Worm (Caenorhabditis elegans) whole organism, young adult: Measurements from ENCODE around the gene C18D11.3.

Experiments
- F33H1.4 ChIP-seq: fragments of 200-800 bp; sonication (Bioruptor generic); IDR thresholded peaks from 2 replicates; pipeline ENCODE4 v1.3.6; 2022; ENCODE audit warnings: missing genetic modification reagents, missing genetic modification characterization, missing compliant biosample characterization
- K11D2.4 ChIP-seq: fragments of 200-800 bp; sonication (Bioruptor generic); IDR thresholded peaks from 2 replicates; pipeline ENCODE4 v1.3.6; 2022; ENCODE audit warnings: missing genetic modification reagents, missing genetic modification characterization, missing compliant biosample characterization
- K12H6.12 ChIP-seq: fragments of 200-800 bp; sonication (Bioruptor generic); optimal IDR thresholded peaks from 2 replicates; lab custom pipeline; 2018; ENCODE audit warnings: mild to moderate bottlenecking, missing genetic modification characterization, missing compliant biosample characterization
- T26A5.8 ChIP-seq: sonication (generic microtip); optimal IDR thresholded peaks from 2 replicates; lab custom pipeline; 2016; ENCODE audit warnings: missing genetic modification characterization, missing compliant biosample characterization
- akir-1 ChIP-seq: fragments of 200-800 bp; sonication (Bioruptor generic); optimal IDR thresholded peaks from 2 replicates; lab custom pipeline; 2018; ENCODE audit warnings: mild to moderate bottlenecking, missing genetic modification characterization, moderate library complexity, missing compliant biosample characterization
- ama-1 ChIP-seq, 3 experiments: fragments of 150-350 bp in 1 of 3; sonication (generic microtip) in 2 of 3; optimal IDR thresholded peaks; 2 replicates each; lab custom pipeline; 2014 to 2018; ENCODE audit warnings: missing biosample characterization in 2 of 3, missing genetic modification characterization in 2 of 3, missing genetic modification reagents in 2 of 3
- dpl-1 ChIP-seq: fragments of 150-350 bp; optimal IDR thresholded peaks from 2 replicates; lab custom pipeline; 2014; ENCODE audit warnings: missing biosample characterization, missing genetic modification reagents, missing genetic modification characterization
- fkh-3 ChIP-seq: sonication (generic microtip); optimal IDR thresholded peaks from 2 replicates; lab custom pipeline; 2016; ENCODE audit warnings: mild to moderate bottlenecking, missing genetic modification characterization, missing compliant biosample characterization
- lin-35 ChIP-seq, 3 experiments: fragments of 150-350 bp in 2 of 3; sonication (generic microtip) in 1 of 3; optimal IDR thresholded peaks; 2 replicates each; lab custom pipeline; 2014 to 2018; ENCODE audit warnings: missing biosample characterization in 3 of 3, missing genetic modification characterization in 3 of 3, missing genetic modification reagents in 3 of 3
- madf-3 ChIP-seq: fragments of 200-800 bp; sonication (Bioruptor generic); IDR thresholded peaks from 2 replicates; pipeline ENCODE4 v1.3.6; 2022; ENCODE audit warnings: missing genetic modification reagents, missing genetic modification characterization, missing compliant biosample characterization
- madf-8 ChIP-seq: fragments of 200-800 bp; sonication (Bioruptor generic); conservative IDR thresholded peaks from 2 replicates; pipeline ENCODE4 v1.3.6; 2022; ENCODE audit warnings: missing genetic modification reagents, missing genetic modification characterization, missing compliant biosample characterization
- unc-62 ChIP-seq: fragments of 150-350 bp; optimal IDR thresholded peaks from 2 replicates; lab custom pipeline; 2014; ENCODE audit warnings: missing biosample characterization, missing genetic modification reagents, missing genetic modification characterization

ce11 chrIII:11869231-11869912 lies 46.1 kb downstream of the C18D11.3 start, which contains the start of gene taf-12:
- TF ChIP-seq K11D2.4 (GFP tag; lab: Robert Waterston, UW), result no peak
- TF ChIP-seq unc-62 (GFP tag; lab: Kevin White, UChicago), result no peak
- TF ChIP-seq madf-8, result peak; percentile 80
- no peak for TF ChIP-seq fkh-3 (tag; lab: Kevin White, UChicago)
- no peak for TF ChIP-seq akir-1 (GFP tag; lab: Kevin White, UChicago)
- no peak for TF ChIP-seq ama-1 (optimal IDR thresholded peaks at IDR 0.05; lab: Kevin White, UChicago)
- TF ChIP-seq ama-1 (GFP tag; optimal IDR thresholded peaks at IDR 0.05; lab: Kevin White, UChicago), result no peak
- peak in 1 of 3 experiments; percentile 14 for TF ChIP-seq lin-35 (GFP tag; optimal IDR thresholded peaks at IDR 0.05; lab: Kevin White, UChicago)
- TF ChIP-seq K12H6.12 (tag; lab: Kevin White, UChicago), result no peak
- TF ChIP-seq dpl-1 (GFP tag; lab: Kevin White, UChicago), result peak; percentile 13
- peak; percentile 95 for TF ChIP-seq F33H1.4 (GFP tag; lab: Robert Waterston, UW)
- no peak for TF ChIP-seq madf-3 (GFP tag; lab: Robert Waterston, UW)
- no peak for TF ChIP-seq T26A5.8 (tag; lab: Kevin White, UChicago)
